Fruit fly (Drosophila melanogaster) whole organism, embryonic: ENCODE data around the gene CG3184.

Experiments used
- Aef1 ChIP-seq: fragments of 200-800 bp; sonication (Bioruptor generic); IDR thresholded peaks from 3 replicates; pipeline ENCODE4 v1.3.6; 2022; ENCODE audit warnings: missing biosample characterization, missing genetic modification characterization
- Antp ChIP-seq: fragments of 200-800 bp; sonication (Bioruptor generic); optimal IDR thresholded peaks from 3 replicates; lab custom pipeline; 2016; ENCODE audit warnings: missing biosample characterization, missing genetic modification characterization
- Bgb ChIP-seq: fragments of 200-800 bp; sonication (Bioruptor generic); IDR thresholded peaks from 2 replicates; pipeline ENCODE4 v1.3.6; 2022; ENCODE audit warnings: missing biosample characterization, missing genetic modification characterization; ENCODE audit not compliant: partially characterized antibody
- C15 ChIP-seq: fragments of 200-800 bp; sonication (Bioruptor generic); IDR thresholded peaks from 3 replicates; pipeline ENCODE4 v1.3.6; 2022; ENCODE audit warnings: missing biosample characterization, missing genetic modification characterization
- CG15601 ChIP-seq: fragments of 200-800 bp; sonication (Bioruptor generic); optimal IDR thresholded peaks from 3 replicates; lab custom pipeline; 2019; ENCODE audit warnings: missing biosample characterization, mild to moderate bottlenecking, missing genetic modification characterization, moderate library complexity
- CG16813 ChIP-seq: fragments of 200-800 bp; sonication (Bioruptor generic); IDR thresholded peaks from 3 replicates; pipeline ENCODE4 v1.3.6; 2022; ENCODE audit warnings: missing biosample characterization, missing genetic modification characterization; ENCODE audit not compliant: partially characterized antibody
- CG17802 ChIP-seq: fragments of 200-800 bp; sonication (Bioruptor generic); optimal IDR thresholded peaks from 2 replicates; lab custom pipeline; 2018; ENCODE audit warnings: missing biosample characterization, mild to moderate bottlenecking, missing genetic modification characterization, moderate library complexity
- CG1832 ChIP-seq: fragments of 200-800 bp; sonication (Bioruptor generic); optimal IDR thresholded peaks from 2 replicates; lab custom pipeline; 2017; ENCODE audit warnings: missing biosample characterization, mild to moderate bottlenecking, missing genetic modification characterization, inconsistent platforms
- CG2678 ChIP-seq: fragments of 200-800 bp; sonication (Bioruptor generic); optimal IDR thresholded peaks from 3 replicates; lab custom pipeline; 2019; ENCODE audit warnings: missing biosample characterization, mild to moderate bottlenecking, missing genetic modification characterization, moderate library complexity
- CG32772 ChIP-seq: fragments of 200-800 bp; sonication (Bioruptor generic); IDR thresholded peaks from 2 replicates; pipeline ENCODE4 v1.3.6; 2022; ENCODE audit warnings: missing biosample characterization, missing genetic modification characterization
- CG34224 ChIP-seq: fragments of 200-800 bp; sonication (Bioruptor generic); IDR thresholded peaks from 3 replicates; pipeline ENCODE4 v1.3.6; 2022; ENCODE audit warnings: missing biosample characterization, missing genetic modification characterization; ENCODE audit not compliant: partially characterized antibody
- CG4617 ChIP-seq: fragments of 200-800 bp; sonication (Bioruptor generic); optimal IDR thresholded peaks from 3 replicates; lab custom pipeline; 2016; ENCODE audit warnings: missing biosample characterization, missing genetic modification characterization, borderline replicate concordance
- CG6765 ChIP-seq: fragments of 200-800 bp; sonication (Bioruptor generic); optimal IDR thresholded peaks from 3 replicates; lab custom pipeline; 2017; ENCODE audit warnings: missing biosample characterization, mild to moderate bottlenecking, missing genetic modification characterization
- CG7357 ChIP-seq: fragments of 200-800 bp; sonication (Bioruptor generic); IDR thresholded peaks from 3 replicates; pipeline ENCODE4 v1.3.6; 2022; ENCODE audit warnings: missing biosample characterization, missing genetic modification characterization
- CG7987 ChIP-seq: fragments of 200-800 bp; sonication (Bioruptor generic); optimal IDR thresholded peaks from 2 replicates; lab custom pipeline; 2018; ENCODE audit warnings: missing biosample characterization, mild to moderate bottlenecking, missing genetic modification characterization, moderate library complexity
- CG8089 ChIP-seq: fragments of 200-800 bp; sonication (Bioruptor generic); optimal IDR thresholded peaks from 3 replicates; lab custom pipeline; 2016; ENCODE audit warnings: missing biosample characterization, missing genetic modification characterization
- CG8290 ChIP-seq, 3 experiments: fragments of 200-800 bp; sonication (Bioruptor generic); optimal IDR thresholded peaks; 2 replicates each; lab custom pipeline; 2016 to 2019; ENCODE audit warnings: missing biosample characterization in 3 of 3, missing genetic modification characterization in 3 of 3, mild to moderate bottlenecking in 2 of 3, moderate library complexity in 1 of 3
- CG8359 ChIP-seq: fragments of 200-800 bp; sonication (Bioruptor generic); optimal IDR thresholded peaks from 2 replicates; lab custom pipeline; 2017; ENCODE audit warnings: missing biosample characterization, mild to moderate bottlenecking, missing genetic modification characterization, borderline replicate concordance
- CoRest ChIP-seq: fragments of 200-800 bp; sonication (Bioruptor generic); optimal IDR thresholded peaks from 3 replicates; lab custom pipeline; 2018; ENCODE audit warnings: missing biosample characterization, mild to moderate bottlenecking, missing genetic modification characterization, moderate library complexity
- Doc3 ChIP-seq: fragments of 200-800 bp; sonication (Bioruptor generic); IDR thresholded peaks from 3 replicates; pipeline ENCODE4 v1.3.6; 2022; ENCODE audit warnings: missing biosample characterization, missing genetic modification characterization; ENCODE audit not compliant: partially characterized antibody
- Elba2 ChIP-seq: fragments of 200-800 bp; sonication (Bioruptor generic); optimal IDR thresholded peaks from 3 replicates; lab custom pipeline; 2016; ENCODE audit warnings: missing biosample characterization, missing genetic modification characterization
- Ets65A ChIP-seq: fragments of 200-800 bp; sonication (Bioruptor generic); peaks from one replicate; lab custom pipeline; 2016; ENCODE audit warnings: missing biosample characterization, missing genetic modification characterization
- Hr78 ChIP-seq, 2 experiments: fragments of 200-800 bp in 1 of 2; fragments of >200 bp in 1 of 2; sonication (Bioruptor generic) in 1 of 2; optimal IDR thresholded peaks; 2 replicates each; lab custom pipeline; 2017 to 2019; ENCODE audit warnings: missing biosample characterization in 2 of 2, missing genetic modification characterization in 2 of 2, mild to moderate bottlenecking in 1 of 2, moderate library complexity in 1 of 2
- MBD-R2 ChIP-seq: fragments of 200-800 bp; sonication (Bioruptor generic); IDR thresholded peaks from 2 replicates; pipeline ENCODE4 v1.3.6; 2022; ENCODE audit warnings: missing biosample characterization, missing genetic modification characterization
- Neu2 ChIP-seq: fragments of 200-800 bp; sonication (Bioruptor generic); optimal IDR thresholded peaks from 3 replicates; lab custom pipeline; 2016; ENCODE audit warnings: missing biosample characterization, missing genetic modification characterization, borderline replicate concordance
- Poxn ChIP-seq: fragments of 200-800 bp; sonication (Bioruptor generic); IDR thresholded peaks from 2 replicates; pipeline ENCODE4 v1.3.6; 2022; ENCODE audit warnings: missing biosample characterization, missing genetic modification characterization
- Scr ChIP-seq: fragments of 200-800 bp; sonication (Bioruptor generic); IDR thresholded peaks from 2 replicates; pipeline ENCODE4 v1.3.6; 2022; ENCODE audit warnings: missing biosample characterization, missing genetic modification characterization; ENCODE audit not compliant: partially characterized antibody
- Usf ChIP-seq: fragments of 200-800 bp; sonication (Bioruptor generic); optimal IDR thresholded peaks from 2 replicates; lab custom pipeline; 2017; ENCODE audit warnings: missing genotype, missing biosample characterization, missing genetic modification characterization
- al ChIP-seq: fragments of 200-800 bp; sonication (Bioruptor generic); IDR thresholded peaks from 2 replicates; pipeline ENCODE4 v1.3.6; 2022; ENCODE audit warnings: missing biosample characterization, missing genetic modification characterization
- aop ChIP-seq: fragments of 200-800 bp; sonication (Bioruptor generic); IDR thresholded peaks from 2 replicates; pipeline ENCODE4 v1.3.6; 2022; ENCODE audit warnings: missing biosample characterization, missing genetic modification characterization
- cg ChIP-seq: fragments of 200-800 bp; sonication (Bioruptor generic); optimal IDR thresholded peaks from 3 replicates; lab custom pipeline; 2019; ENCODE audit warnings: missing biosample characterization, mild to moderate bottlenecking, missing genetic modification characterization, moderate library complexity
- dmrt99B ChIP-seq: fragments of 200-800 bp; sonication (Bioruptor generic); optimal IDR thresholded peaks from 2 replicates; lab custom pipeline; 2018; ENCODE audit warnings: missing biosample characterization, mild to moderate bottlenecking, missing genetic modification characterization, moderate library complexity
- ems ChIP-seq: fragments of 200-800 bp; sonication (Bioruptor generic); optimal IDR thresholded peaks from 3 replicates; lab custom pipeline; 2016; ENCODE audit warnings: missing biosample characterization, missing genetic modification characterization
- ewg ChIP-seq: fragments of 200-800 bp; sonication (Bioruptor generic); optimal IDR thresholded peaks from 3 replicates; lab custom pipeline; 2017; ENCODE audit warnings: mild to moderate bottlenecking, missing biosample characterization, missing genetic modification reagents, missing genetic modification characterization
- fd64A ChIP-seq: fragments of 200-800 bp; sonication (Bioruptor generic); optimal IDR thresholded peaks from 3 replicates; lab custom pipeline; 2018; ENCODE audit warnings: missing biosample characterization, mild to moderate bottlenecking, missing genetic modification characterization
- gfzf ChIP-seq: fragments of 200-800 bp; sonication (Bioruptor generic); optimal IDR thresholded peaks from 2 replicates; lab custom pipeline; 2016; ENCODE audit warnings: missing biosample characterization, mild to moderate bottlenecking, missing genetic modification characterization, moderate library complexity
- gt ChIP-seq: fragments of 200-800 bp; sonication (Bioruptor generic); IDR thresholded peaks from 2 replicates; pipeline ENCODE4 v1.3.6; 2022; ENCODE audit warnings: missing biosample characterization, missing genetic modification characterization
- hb ChIP-seq: fragments of 200-800 bp; sonication (Bioruptor generic); IDR thresholded peaks from 3 replicates; pipeline ENCODE4 v1.3.6; 2022; ENCODE audit warnings: missing biosample characterization, missing genetic modification characterization; ENCODE audit not compliant: partially characterized antibody
- jigr1 ChIP-seq: fragments of 200-800 bp; sonication (Bioruptor generic); IDR thresholded peaks from 3 replicates; pipeline ENCODE4 v1.3.6; 2022; ENCODE audit warnings: missing biosample characterization, missing genetic modification characterization
- kni ChIP-seq: fragments of 200-800 bp; sonication (Bioruptor generic); optimal IDR thresholded peaks from 3 replicates; lab custom pipeline; 2017; ENCODE audit warnings: mild to moderate bottlenecking, missing biosample characterization, missing genetic modification reagents, missing genetic modification characterization
- mam ChIP-seq: fragments of 200-800 bp; sonication (Bioruptor generic); optimal IDR thresholded peaks from 3 replicates; lab custom pipeline; 2016; ENCODE audit warnings: missing biosample characterization, missing genetic modification characterization
- nau ChIP-seq: fragments of 200-800 bp; sonication (Bioruptor generic); optimal IDR thresholded peaks from 3 replicates; lab custom pipeline; 2017; ENCODE audit warnings: missing biosample characterization, mild to moderate bottlenecking, missing genetic modification characterization, missing genetic modification reagents
- otp ChIP-seq: fragments of 200-800 bp; sonication (Bioruptor generic); IDR thresholded peaks from 3 replicates; pipeline ENCODE4, ENCODE4 v1.3.6; 2022; ENCODE audit warnings: missing biosample characterization, missing genetic modification characterization
- pita ChIP-seq: fragments of 200-800 bp; sonication (Bioruptor generic); optimal IDR thresholded peaks from 2 replicates; lab custom pipeline; 2017; ENCODE audit warnings: missing biosample characterization, mild to moderate bottlenecking, missing genetic modification characterization
- slbo ChIP-seq: fragments of 200-800 bp; sonication (Bioruptor generic); IDR thresholded peaks from 2 replicates; pipeline ENCODE4 v1.3.6; 2022; ENCODE audit warnings: missing biosample characterization, missing genetic modification characterization
- slou ChIP-seq: fragments of 200-800 bp; sonication (Bioruptor generic); optimal IDR thresholded peaks from 3 replicates; lab custom pipeline; 2016; ENCODE audit warnings: missing biosample characterization, missing genetic modification characterization
- ssp ChIP-seq: fragments of 200-800 bp; sonication (Bioruptor generic); IDR thresholded peaks from 2 replicates; pipeline ENCODE4 v1.3.6; 2022; ENCODE audit warnings: missing biosample characterization, missing genetic modification characterization
- ttk ChIP-seq: fragments of 200-800 bp; sonication (Bioruptor generic); IDR thresholded peaks from 2 replicates; pipeline ENCODE4 v2.1.2; 2022; ENCODE audit warnings: missing biosample characterization, missing genetic modification characterization

Gene CG3184

DNA sequence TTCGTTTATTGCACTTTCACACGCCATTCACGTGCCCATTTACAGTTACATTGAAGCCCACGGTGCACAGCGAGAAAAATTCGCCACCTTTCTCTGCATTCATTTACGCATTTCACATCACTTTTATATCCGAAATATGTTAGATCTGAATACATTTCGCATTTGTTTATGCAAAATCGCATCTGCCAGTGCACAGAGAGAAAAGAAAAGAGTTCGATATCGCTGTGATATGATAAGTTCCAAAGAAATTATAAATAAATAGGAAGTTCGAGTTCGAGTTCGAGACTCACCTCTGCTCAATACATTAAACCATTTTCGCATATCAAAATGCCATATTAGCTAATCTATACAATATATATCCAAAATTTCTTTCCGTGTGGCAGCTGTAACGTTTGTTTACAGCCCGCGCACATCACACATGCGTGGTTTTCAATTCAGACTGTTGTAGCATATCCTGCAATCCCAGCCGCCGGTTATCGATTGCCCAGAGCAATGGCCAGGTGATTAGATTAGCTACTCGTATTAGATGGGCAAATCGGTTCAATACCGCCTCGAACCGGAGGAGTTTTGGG, 32.5 kb downstream of the CG3184 start (continued):
- TF ChIP-seq CG32772 (peak; percentile 67), dmrt99B (tag; lab: Kevin White, UChicago) (peak; percentile 89), CG34224 (GFP tag; lab: Robert Waterston, UW) (no peak), MBD-R2 (GFP tag; lab: Robert Waterston, UW) (peak; percentile 34; the same call in 1 of the 2 replicates), Elba2 (no peak), CG16813 (GFP tag; lab: Robert Waterston, UW) (no peak), fd64A (peak; percentile 18), CG17802 (tag; lab: Kevin White, UChicago) (peak; percentile 40), CG8089 (peak; percentile 68), CG4617 (GFP tag; lab: Kevin White, UChicago) (peak; percentile 40), gt (GFP tag; lab: Robert Waterston, UW) (peak; percentile 40; the same call in 1 of the 2 replicates), Antp (GFP tag; lab: Kevin White, UChicago) (peak; percentile 80), ssp (GFP tag; lab: Robert Waterston, UW) (peak; percentile 64), Doc3 (no peak), CG8359 (GFP tag; lab: Kevin White, UChicago) (peak; percentile 30), nau (peak; percentile 83), Bgb (no peak), pita (GFP tag; lab: Kevin White, UChicago) (no peak), al (peak; percentile 71; the same call in 1 of the 2 replicates), ttk (peak; percentile 78), ewg (GFP tag; lab: Kevin White, UChicago) (peak; percentile 82), Aef1 (GFP tag; lab: Robert Waterston, UW) (peak; percentile 78), gfzf (GFP tag; lab: Kevin White, UChicago) (no peak), CoRest (tag; lab: Kevin White, UChicago) (peak; percentile 88), slou (GFP tag; lab: Kevin White, UChicago) (peak; percentile 76), mam (GFP tag; lab: Kevin White, UChicago) (peak; percentile 86), CG7357 (GFP tag; lab: Robert Waterston, UW) (peak; percentile 67; the same call in 2 of the 3 replicates), Neu2 (GFP tag; lab: Kevin White, UChicago) (peak; percentile 20), Scr (no peak), hb (GFP tag; lab: Robert Waterston, UW) (no peak), CG7987 (GFP tag; lab: Kevin White, UChicago) (peak; percentile 40), cg (GFP tag; lab: Kevin White, UChicago) (no peak), CG8290 (GFP tag; optimal IDR thresholded peaks at IDR 0.05; lab: Kevin White, UChicago) (peak; percentile 28), CG8290 (tag; optimal IDR thresholded peaks at IDR 0.05; lab: Kevin White, UChicago) (peak in 1 of 2 experiments; percentile 77), Usf (peak; percentile 53), otp (GFP tag; lab: Robert Waterston, UW) (peak; percentile 73), kni (GFP tag; lab: Kevin White, UChicago) (peak; percentile 39), jigr1 (GFP tag; lab: Robert Waterston, UW) (peak; percentile 48; the same call in 1 of the 3 replicates), Hr78 (GFP tag; optimal IDR thresholded peaks at IDR 0.05; lab: Kevin White, UChicago) (peak in 1 of 2 experiments; percentile 50), C15 (peak; percentile 70; the same call in 1 of the 3 replicates), CG6765 (GFP tag; lab: Kevin White, UChicago) (peak; percentile 69), CG2678 (peak; percentile 90), Poxn (peak; percentile 55; the same call in 1 of the 2 replicates), CG15601 (tag; lab: Kevin White, UChicago) (peak; percentile 49), aop (GFP tag; lab: Robert Waterston, UW) (0 out of 2 replicates have a peak, but pooled peaks have one; percentile 31), Ets65A (peak; percentile 97), CG1832 (GFP tag; lab: Kevin White, UChicago) (no peak), ems (GFP tag; lab: Kevin White, UChicago) (peak; percentile 82), slbo (GFP tag; lab: Robert Waterston, UW) (peak; percentile 86)
